Fruit fly (Drosophila melanogaster): ENCODE data around the gene CG15877.

Gene CG15877

dm6 chr3L:2410869-2411268, 33.5 kb upstream of the CG15877 start:
- TF ChIP-seq Sin3A (optimal IDR thresholded peaks at IDR 0.05) (no peak), psq (optimal IDR thresholded peaks at IDR 0.05) (no peak), Myc (optimal IDR thresholded peaks at IDR 0.05) (no peak), h (optimal IDR thresholded peaks at IDR 0.05) (no peak), insv (optimal IDR thresholded peaks at IDR 0.05) (no peak), ttk (optimal IDR thresholded peaks at IDR 0.05) (no peak)

dm6 chr3L:2409289-2409688, 31.9 kb upstream of the CG15877 start:
- TF ChIP-seq Myc (optimal IDR thresholded peaks at IDR 0.05) (no peak), ttk (optimal IDR thresholded peaks at IDR 0.05) (no peak), h (optimal IDR thresholded peaks at IDR 0.05) (no peak), Sin3A (optimal IDR thresholded peaks at IDR 0.05) (no peak), psq (optimal IDR thresholded peaks at IDR 0.05) (no peak), insv (optimal IDR thresholded peaks at IDR 0.05) (no peak)

DNA sequence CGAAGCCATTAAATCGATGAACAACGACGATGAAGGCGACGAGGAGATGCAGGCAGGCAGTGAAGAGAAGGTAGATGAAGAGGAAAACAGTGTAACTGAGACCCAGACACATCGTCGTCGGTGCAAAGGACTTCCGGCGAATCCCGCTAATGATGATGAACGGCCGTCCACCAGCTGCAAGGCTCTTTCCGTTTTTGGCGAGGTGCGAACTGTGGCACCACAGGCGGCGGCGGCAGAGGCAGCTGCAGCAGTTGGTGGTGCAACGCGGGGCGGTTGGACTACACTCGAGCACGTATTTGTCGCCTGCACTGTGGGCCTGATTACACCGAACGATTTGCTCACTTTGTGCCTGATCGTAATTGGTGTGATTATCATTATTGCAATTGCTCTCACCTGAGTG, 30.6 kb upstream of the CG15877 start:
- TF ChIP-seq psq (optimal IDR thresholded peaks at IDR 0.05) (no peak), Myc (optimal IDR thresholded peaks at IDR 0.05) (no peak), ttk (optimal IDR thresholded peaks at IDR 0.05) (no peak)

- TF ChIP-seq Sin3A (optimal IDR thresholded peaks at IDR 0.05) (no peak), ttk (optimal IDR thresholded peaks at IDR 0.05) (no peak), Myc (optimal IDR thresholded peaks at IDR 0.05) (no peak), h (optimal IDR thresholded peaks at IDR 0.05) (no peak), psq (optimal IDR thresholded peaks at IDR 0.05) (no peak), insv (optimal IDR thresholded peaks at IDR 0.05) (no peak)
Measured at dm6 chr3L:2407271-2407670, 29.9 kb upstream of the CG15877 start.

dm6 chr3L:2402206-2402605, 24.9 kb upstream of the CG15877 start:
- TF ChIP-seq h (optimal IDR thresholded peaks at IDR 0.05) (no peak), Sin3A (optimal IDR thresholded peaks at IDR 0.05) (no peak), ttk (optimal IDR thresholded peaks at IDR 0.05) (no peak), psq (optimal IDR thresholded peaks at IDR 0.05) (no peak)

dm6 chr3L:2400227-2400840, 23.0 kb upstream of the CG15877 start:
- TF ChIP-seq Sin3A (optimal IDR thresholded peaks at IDR 0.05) (no peak), psq (optimal IDR thresholded peaks at IDR 0.05) (no peak), ttk (optimal IDR thresholded peaks at IDR 0.05) (no peak), insv (optimal IDR thresholded peaks at IDR 0.05) (no peak), h (optimal IDR thresholded peaks at IDR 0.05) (no peak), Myc (optimal IDR thresholded peaks at IDR 0.05) (no peak)

DNA sequence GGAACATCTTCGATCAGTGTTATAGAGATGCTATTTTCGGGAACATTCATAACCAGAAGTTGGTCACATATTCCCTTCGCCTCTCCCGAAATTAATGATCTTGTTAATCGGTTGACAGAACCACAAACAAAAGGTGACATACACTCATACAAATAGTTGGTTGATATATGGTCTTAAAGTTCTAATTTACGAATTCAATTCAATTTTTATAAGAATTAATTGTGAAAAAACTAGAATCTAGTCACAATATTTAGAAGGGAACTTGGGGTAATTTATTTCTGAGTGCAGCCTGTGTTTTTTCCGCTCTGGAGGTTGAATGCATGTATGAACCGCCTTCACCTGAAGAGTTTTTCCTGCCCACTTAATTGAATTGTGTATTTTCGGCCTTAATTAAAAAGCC, 22.4 kb upstream of the CG15877 start:
- TF ChIP-seq Myc (optimal IDR thresholded peaks at IDR 0.05) = no peak
- TF ChIP-seq ttk (optimal IDR thresholded peaks at IDR 0.05) = no peak
- no peak for TF ChIP-seq Sin3A (optimal IDR thresholded peaks at IDR 0.05)
- no peak for TF ChIP-seq psq (optimal IDR thresholded peaks at IDR 0.05)
- no peak for TF ChIP-seq h (optimal IDR thresholded peaks at IDR 0.05)
- no peak for TF ChIP-seq insv (optimal IDR thresholded peaks at IDR 0.05)

DNA sequence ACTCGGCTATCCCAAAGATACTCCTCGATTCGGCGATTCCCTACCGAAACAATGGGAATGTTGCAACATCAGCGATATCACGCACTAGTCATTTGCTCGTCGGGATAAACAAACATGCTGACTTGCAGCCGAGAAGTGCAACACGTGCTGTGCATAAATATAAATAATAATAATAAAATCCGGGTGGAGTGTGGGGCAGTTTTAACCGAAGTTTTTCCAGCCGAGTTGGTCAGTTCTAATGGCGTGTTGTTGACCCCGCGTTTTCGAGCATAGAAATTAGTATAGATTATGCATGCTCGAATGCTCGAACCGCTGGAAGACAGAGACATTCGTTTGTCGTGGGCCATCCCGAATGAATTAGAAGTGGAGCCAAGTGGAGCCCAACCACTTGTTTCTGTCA, 21.3 kb upstream of the CG15877 start:
- TF ChIP-seq insv (optimal IDR thresholded peaks at IDR 0.05) (no peak), Myc (optimal IDR thresholded peaks at IDR 0.05) (no peak), h (optimal IDR thresholded peaks at IDR 0.05) (no peak), Sin3A (optimal IDR thresholded peaks at IDR 0.05) (no peak), ttk (optimal IDR thresholded peaks at IDR 0.05) (no peak), psq (optimal IDR thresholded peaks at IDR 0.05) (no peak)

dm6 chr3L:2397571-2398187, 20.3 kb upstream of the CG15877 start:
- TF ChIP-seq h (optimal IDR thresholded peaks at IDR 0.05) = no peak
- TF ChIP-seq Sin3A (optimal IDR thresholded peaks at IDR 0.05) = no peak
- TF ChIP-seq ttk (optimal IDR thresholded peaks at IDR 0.05) = no peak
- no peak for TF ChIP-seq Myc (optimal IDR thresholded peaks at IDR 0.05)
- no peak for TF ChIP-seq psq (optimal IDR thresholded peaks at IDR 0.05)

DNA sequence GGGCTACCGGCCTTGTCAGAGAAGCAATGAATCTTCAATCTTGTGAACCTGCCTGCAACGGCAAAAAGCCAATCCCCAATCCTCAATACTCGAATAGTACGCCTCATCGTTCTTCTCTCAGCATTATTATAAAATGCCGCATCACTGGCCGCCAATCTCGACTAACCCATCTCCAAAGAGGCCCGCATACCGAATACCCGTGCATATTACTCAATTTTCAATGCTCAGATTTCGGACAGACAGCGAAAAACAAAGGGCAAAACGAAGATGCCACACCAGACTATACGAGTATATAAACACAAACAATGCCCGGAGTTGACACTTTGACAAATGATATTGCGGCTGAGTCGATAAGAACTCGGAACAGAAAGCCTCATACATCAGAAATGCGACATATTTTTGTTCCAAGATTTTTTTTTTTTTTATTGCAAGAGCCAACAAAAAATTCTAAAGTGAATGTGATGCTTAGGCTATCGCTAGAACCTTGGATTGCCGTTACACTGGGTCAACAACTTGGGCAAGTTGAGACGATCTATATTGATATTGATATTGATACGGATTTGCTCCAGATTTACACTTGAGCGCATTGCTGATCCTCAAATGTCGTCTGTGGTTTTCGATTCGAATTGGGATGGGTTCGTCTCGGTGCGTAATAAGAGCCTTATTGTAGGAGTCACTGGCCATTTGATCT, 15.5 kb upstream of the CG15877 start:
- TF ChIP-seq ttk (optimal IDR thresholded peaks at IDR 0.05) = no peak
- no peak for TF ChIP-seq psq (optimal IDR thresholded peaks at IDR 0.05)
- TF ChIP-seq Myc (optimal IDR thresholded peaks at IDR 0.05) = no peak
- no peak for TF ChIP-seq insv (optimal IDR thresholded peaks at IDR 0.05)
- no peak for TF ChIP-seq h (optimal IDR thresholded peaks at IDR 0.05)
- no peak for TF ChIP-seq Sin3A (optimal IDR thresholded peaks at IDR 0.05)

DNA sequence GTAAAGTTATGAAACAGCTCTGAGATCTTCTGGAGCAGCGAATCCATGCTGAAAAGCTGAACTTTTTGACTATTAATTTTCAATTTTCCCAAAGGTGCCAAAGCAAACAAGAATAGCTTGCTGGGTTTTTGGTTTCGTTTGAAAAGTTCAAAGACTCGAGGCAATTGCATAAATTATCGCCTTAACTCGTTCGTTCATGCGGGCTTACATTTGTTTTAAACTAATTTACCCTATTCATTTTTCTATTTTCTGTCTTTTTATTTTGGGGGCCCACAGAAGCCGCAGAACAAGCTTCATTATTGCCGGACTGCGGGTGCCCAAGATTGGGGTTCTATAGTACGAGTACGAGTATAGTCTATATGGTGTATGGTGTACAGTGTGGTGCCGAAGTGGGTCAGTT, 13.5 kb upstream of the CG15877 start, which contains the start of the genes CG32298 and CG32299:
TSS of gene CG32298 (minus strand) at position 101 of the 400 bp plus-strand sequence.
TSS of gene CG32299 (minus strand) at position 101 of the 400 bp plus-strand sequence.
- TF ChIP-seq h (optimal IDR thresholded peaks at IDR 0.05) (no peak), psq (optimal IDR thresholded peaks at IDR 0.05) (no peak), insv (optimal IDR thresholded peaks at IDR 0.05) (no peak), ttk (optimal IDR thresholded peaks at IDR 0.05) (no peak), Myc (optimal IDR thresholded peaks at IDR 0.05) (no peak), Sin3A (optimal IDR thresholded peaks at IDR 0.05) (no peak)

DNA sequence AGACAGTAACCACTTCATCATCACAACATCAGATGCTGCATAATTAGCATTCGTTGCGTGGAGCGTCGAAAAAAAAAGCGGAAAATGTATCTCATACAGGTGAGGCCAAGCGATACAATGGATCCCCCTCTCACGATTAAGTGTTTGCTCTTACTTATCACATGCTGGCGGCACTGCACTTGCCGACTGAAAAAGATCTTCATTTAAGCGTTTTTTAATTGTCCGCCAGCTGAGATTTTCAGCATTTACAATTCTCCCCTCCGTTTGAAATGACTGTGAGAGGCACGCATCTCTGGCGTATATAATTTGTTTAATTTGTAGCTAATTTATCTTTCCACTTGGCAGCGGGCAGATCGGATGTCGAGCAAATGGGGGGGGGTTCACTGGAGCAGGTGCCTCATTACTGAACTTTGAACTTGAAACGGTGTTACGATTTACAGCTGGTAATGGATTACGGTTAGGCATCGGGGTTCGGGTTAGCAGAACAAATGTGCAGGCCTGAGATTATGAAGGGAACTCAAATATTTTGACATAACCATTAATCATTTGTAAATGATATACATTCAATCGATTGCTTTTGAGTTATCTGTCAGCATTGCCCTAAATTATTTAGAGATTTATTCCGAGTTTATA, 11.4 kb upstream of the CG15877 start, which contains the start of gene Mzt1:
TSS of gene Mzt1 (plus strand) at position 583 of the 633 bp plus-strand sequence.
- TF ChIP-seq insv (optimal IDR thresholded peaks at IDR 0.05) (no peak), Sin3A (optimal IDR thresholded peaks at IDR 0.05) (no peak), psq (optimal IDR thresholded peaks at IDR 0.05) (no peak), ttk (optimal IDR thresholded peaks at IDR 0.05) (no peak), Myc (optimal IDR thresholded peaks at IDR 0.05) (no peak), h (optimal IDR thresholded peaks at IDR 0.05) (no peak)
